Worm (Caenorhabditis elegans): ENCODE results near the gene nid-1.

- TF ChIP-seq zag-1 (tag; optimal IDR thresholded peaks at IDR 0.05), result no peak
- TF ChIP-seq ztf-11 (tag; optimal IDR thresholded peaks at IDR 0.05), result no peak
- TF ChIP-seq ceh-82 (tag; optimal IDR thresholded peaks at IDR 0.05), result no peak
- no peak for TF ChIP-seq nhr-76 (tag; optimal IDR thresholded peaks at IDR 0.05)
- no peak for TF ChIP-seq nhr-11 (tag; optimal IDR thresholded peaks at IDR 0.05)
- TF ChIP-seq unc-62 (GFP tag; optimal IDR thresholded peaks at IDR 0.05), result no peak
- no peak for TF ChIP-seq snpc-4 (tag; optimal IDR thresholded peaks at IDR 0.05)
- no peak for TF ChIP-seq hmg-11 (tag; optimal IDR thresholded peaks at IDR 0.05)
These were observed 32.0 kb downstream of the nid-1 start, which contains the start of gene T16G1.4 for ce11 chrV:12941797-12942474.
